Fruit fly (Drosophila melanogaster) whole organism, embryonic: Measurements from ENCODE around the gene Ogdh.

ENCODE experiments used
- Ada2b ChIP-seq: fragments of 200-800 bp; sonication (Bioruptor generic); IDR thresholded peaks from 2 replicates; pipeline ENCODE4 v1.3.6; 2022; ENCODE audit warnings: missing biosample characterization, missing genetic modification characterization
- Atf3 ChIP-seq: fragments of 200-800 bp; sonication (Bioruptor generic); optimal IDR thresholded peaks from 3 replicates; lab custom pipeline; 2016; ENCODE audit warnings: missing biosample characterization, missing genetic modification characterization
- BEAF-32 ChIP-seq: fragments of 200-800 bp; sonication (Bioruptor generic); optimal IDR thresholded peaks from 3 replicates; lab custom pipeline; 2017; ENCODE audit warnings: missing biosample characterization, missing genetic modification characterization, mild to moderate bottlenecking, moderate library complexity, missing genetic modification reagents
- Bdp1 ChIP-seq: fragments of 200-800 bp; sonication (Bioruptor generic); optimal IDR thresholded peaks from 3 replicates; lab custom pipeline; 2016; ENCODE audit warnings: missing biosample characterization, missing genetic modification characterization
- Blimp-1 ChIP-seq: fragments of 200-800 bp; sonication (Bioruptor generic); optimal IDR thresholded peaks from 3 replicates; lab custom pipeline; 2018; ENCODE audit warnings: missing biosample characterization, missing genetic modification characterization, mild to moderate bottlenecking, moderate library complexity, missing genetic modification reagents
- CG11723 ChIP-seq: fragments of 200-800 bp; sonication (Bioruptor generic); optimal IDR thresholded peaks from 2 replicates; lab custom pipeline; 2017; ENCODE audit warnings: missing biosample characterization, mild to moderate bottlenecking, missing genetic modification characterization
- CG14441 ChIP-seq: fragments of 200-800 bp; sonication (Bioruptor generic); IDR thresholded peaks from 2 replicates; pipeline ENCODE4 v1.3.6; 2022; ENCODE audit warnings: missing biosample characterization, missing genetic modification characterization
- CG16813 ChIP-seq: fragments of 200-800 bp; sonication (Bioruptor generic); IDR thresholded peaks from 3 replicates; pipeline ENCODE4 v1.3.6; 2022; ENCODE audit warnings: missing biosample characterization, missing genetic modification characterization; ENCODE audit not compliant: partially characterized antibody
- CG17328 ChIP-seq: fragments of 200-800 bp; sonication (Bioruptor generic); IDR thresholded peaks from 2 replicates; pipeline ENCODE4 v1.3.6; 2022; ENCODE audit warnings: missing biosample characterization, missing genetic modification characterization
- CG3065 ChIP-seq: fragments of 200-800 bp; sonication (Bioruptor generic); optimal IDR thresholded peaks from 2 replicates; lab custom pipeline; 2016; ENCODE audit warnings: missing biosample characterization, missing genetic modification characterization
- CG32767 ChIP-seq: fragments of 200-800 bp; sonication (Bioruptor generic); IDR thresholded peaks from 2 replicates; pipeline ENCODE4 v1.3.6; 2022; ENCODE audit warnings: missing biosample characterization, missing genetic modification characterization
- CG33557 ChIP-seq: fragments of 200-800 bp; sonication (Bioruptor generic); optimal IDR thresholded peaks from 2 replicates; lab custom pipeline; 2019; ENCODE audit warnings: missing biosample characterization, mild to moderate bottlenecking, missing genetic modification characterization, moderate library complexity
- CG3847 ChIP-seq: fragments of 200-800 bp; sonication (Bioruptor generic); IDR thresholded peaks from 2 replicates; pipeline ENCODE4 v1.3.6; 2022; ENCODE audit warnings: missing biosample characterization, missing genetic modification characterization
- CG6683 ChIP-seq: fragments of 200-800 bp; sonication (Bioruptor generic); optimal IDR thresholded peaks from 2 replicates; lab custom pipeline; 2017; ENCODE audit warnings: missing biosample characterization, mild to moderate bottlenecking, missing genetic modification characterization, missing genetic modification reagents
- CG6689 ChIP-seq: fragments of 200-800 bp; sonication (Bioruptor generic); IDR thresholded peaks from 2 replicates; pipeline ENCODE4 v1.3.6; 2022; ENCODE audit warnings: missing biosample characterization, missing genetic modification characterization
- CG7556 ChIP-seq: fragments of 200-800 bp; sonication (Bioruptor generic); optimal IDR thresholded peaks from 2 replicates; lab custom pipeline; 2017; ENCODE audit warnings: missing biosample characterization, mild to moderate bottlenecking, missing genetic modification characterization
- CG7963 ChIP-seq: fragments of 200-800 bp; sonication (Bioruptor generic); IDR thresholded peaks from 3 replicates; pipeline ENCODE4 v1.3.6; 2022; ENCODE audit warnings: missing biosample characterization, missing genetic modification characterization; ENCODE audit not compliant: partially characterized antibody
- CG9817 ChIP-seq: fragments of 200-800 bp; sonication (Bioruptor generic); optimal IDR thresholded peaks from 2 replicates; lab custom pipeline; 2018; ENCODE audit warnings: missing biosample characterization, mild to moderate bottlenecking, missing genetic modification characterization, moderate library complexity
- D ChIP-seq, 2 experiments: fragments of 200-800 bp in 1 of 2; fragments of >200 bp in 1 of 2; sonication (Bioruptor generic) in 1 of 2; optimal IDR thresholded peaks; 2 replicates in 1 of 2; 3 replicates in 1 of 2; lab custom pipeline; 2017; ENCODE audit warnings: mild to moderate bottlenecking in 1 of 2, missing biosample characterization in 1 of 2, missing genetic modification characterization in 1 of 2, missing genetic modification reagents in 1 of 2
- Dek ChIP-seq: fragments of 200-800 bp; sonication (Bioruptor generic); optimal IDR thresholded peaks from 3 replicates; lab custom pipeline; 2019; ENCODE audit warnings: missing biosample characterization, mild to moderate bottlenecking, missing genetic modification characterization, moderate library complexity
- Elba2 ChIP-seq: fragments of 200-800 bp; sonication (Bioruptor generic); optimal IDR thresholded peaks from 3 replicates; lab custom pipeline; 2016; ENCODE audit warnings: missing biosample characterization, missing genetic modification characterization
- H2.0 ChIP-seq: fragments of 200-800 bp; sonication (Bioruptor generic); IDR thresholded peaks from 2 replicates; pipeline ENCODE4 v1.3.6; 2022; ENCODE audit warnings: missing biosample characterization, missing genetic modification characterization
- Hey ChIP-seq: fragments of 200-800 bp; sonication (Bioruptor generic); optimal IDR thresholded peaks from 3 replicates; lab custom pipeline; 2018; ENCODE audit warnings: missing biosample characterization, mild to moderate bottlenecking, missing genetic modification characterization
- HmgZ ChIP-seq: fragments of 200-800 bp; sonication (Bioruptor generic); optimal IDR thresholded peaks from 2 replicates; lab custom pipeline; 2018; ENCODE audit warnings: missing biosample characterization, mild to moderate bottlenecking, missing genetic modification characterization
- Hsf ChIP-seq: fragments of 200-800 bp; sonication (Bioruptor generic); optimal IDR thresholded peaks from 3 replicates; lab custom pipeline; 2016; ENCODE audit warnings: missing biosample characterization, missing genetic modification characterization
- Max ChIP-seq: fragments of 200-800 bp; sonication (Bioruptor generic); optimal IDR thresholded peaks from 2 replicates; lab custom pipeline; 2016; ENCODE audit warnings: missing biosample characterization, mild to moderate bottlenecking, missing genetic modification characterization
- Nf-YC ChIP-seq: fragments of 200-800 bp; optimal IDR thresholded peaks from 3 replicates; lab custom pipeline; 2019; ENCODE audit warnings: missing biosample characterization, mild to moderate bottlenecking, missing genetic modification characterization, moderate library complexity
- Oli ChIP-seq: fragments of 200-800 bp; sonication (Bioruptor generic); optimal IDR thresholded peaks from 2 replicates; lab custom pipeline; 2018; ENCODE audit warnings: missing biosample characterization, mild to moderate bottlenecking, missing genetic modification characterization, moderate library complexity
- Opbp ChIP-seq: fragments of 200-800 bp; sonication (Bioruptor generic); IDR thresholded peaks from 3 replicates; pipeline ENCODE4 v1.3.6; 2022; ENCODE audit warnings: missing biosample characterization, missing genetic modification characterization; ENCODE audit not compliant: partially characterized antibody
- Sox102F ChIP-seq: fragments of 200-800 bp; sonication (Bioruptor generic); optimal IDR thresholded peaks from 2 replicates; lab custom pipeline; 2018; ENCODE audit warnings: missing biosample characterization, mild to moderate bottlenecking, missing genetic modification characterization, moderate library complexity
- Taf1 ChIP-seq: fragments of 200-800 bp; sonication (Bioruptor generic); IDR thresholded peaks from 2 replicates; pipeline ENCODE4 v1.3.6; 2022; ENCODE audit warnings: missing biosample characterization, missing genetic modification characterization
- Vsx1 ChIP-seq: fragments of 200-800 bp; sonication (Bioruptor generic); optimal IDR thresholded peaks from 2 replicates; lab custom pipeline; 2017; ENCODE audit warnings: missing biosample characterization, mild to moderate bottlenecking, missing genetic modification characterization, missing genetic modification reagents
- YL-1 ChIP-seq: fragments of 200-800 bp; sonication (Bioruptor generic); optimal IDR thresholded peaks from 3 replicates; lab custom pipeline; 2017; ENCODE audit warnings: missing biosample characterization, mild to moderate bottlenecking, missing genetic modification characterization
- ase ChIP-seq: fragments of 200-800 bp; sonication (Bioruptor generic); IDR thresholded peaks from 3 replicates; pipeline ENCODE4 v1.3.6; 2022; ENCODE audit warnings: missing biosample characterization, missing genetic modification characterization
- cad ChIP-seq: fragments of >200 bp; optimal IDR thresholded peaks from 2 replicates; lab custom pipeline; 2017; ENCODE audit warnings: missing biosample characterization, missing genetic modification characterization
- crc ChIP-seq: fragments of 200-800 bp; sonication (Bioruptor generic); optimal IDR thresholded peaks from 2 replicates; lab custom pipeline; 2016; ENCODE audit warnings: missing biosample characterization, missing genetic modification characterization
- crp ChIP-seq, 2 experiments: fragments of 200-800 bp; sonication (Bioruptor generic); optimal IDR thresholded peaks; 2 replicates in 1 of 2; 3 replicates in 1 of 2; lab custom pipeline; 2017; ENCODE audit warnings: missing biosample characterization in 2 of 2, missing genetic modification characterization in 2 of 2, mild to moderate bottlenecking in 1 of 2, moderate library complexity in 1 of 2
- gce ChIP-seq: fragments of 200-800 bp; sonication (Bioruptor generic); IDR thresholded peaks from 3 replicates; pipeline ENCODE4 v1.3.6; 2022; ENCODE audit warnings: missing biosample characterization, missing genetic modification characterization
- lilli ChIP-seq: fragments of 200-800 bp; sonication (Bioruptor generic); optimal IDR thresholded peaks from 3 replicates; lab custom pipeline; 2016; ENCODE audit warnings: missing biosample characterization, missing genetic modification characterization
- nmo ChIP-seq: fragments of 200-800 bp; sonication (Bioruptor generic); optimal IDR thresholded peaks from 2 replicates; lab custom pipeline; 2018; ENCODE audit warnings: missing biosample characterization, mild to moderate bottlenecking, missing genetic modification characterization, moderate library complexity
- pb ChIP-seq: fragments of 200-800 bp; sonication (Bioruptor generic); optimal IDR thresholded peaks from 3 replicates; lab custom pipeline; 2016; ENCODE audit warnings: missing biosample characterization, missing genetic modification characterization
- ranshi ChIP-seq: fragments of 200-800 bp; sonication (Bioruptor generic); IDR thresholded peaks from 2 replicates; pipeline ENCODE4 v1.3.6; 2022; ENCODE audit warnings: missing biosample characterization, missing genetic modification characterization
- sim ChIP-seq: fragments of 200-800 bp; sonication (Bioruptor generic); IDR thresholded peaks from 2 replicates; pipeline ENCODE4 v1.3.6; 2022; ENCODE audit warnings: missing biosample characterization, missing genetic modification characterization
- slbo ChIP-seq: fragments of 200-800 bp; sonication (Bioruptor generic); IDR thresholded peaks from 2 replicates; pipeline ENCODE4 v1.3.6; 2022; ENCODE audit warnings: missing biosample characterization, missing genetic modification characterization
- tap ChIP-seq: fragments of 200-800 bp; optimal IDR thresholded peaks from 3 replicates; lab custom pipeline; 2019; ENCODE audit warnings: missing biosample characterization, mild to moderate bottlenecking, missing genetic modification characterization, moderate library complexity
- toy ChIP-seq: fragments of 200-800 bp; sonication (Bioruptor generic); IDR thresholded peaks from 2 replicates; pipeline ENCODE4 v1.3.6; 2022; ENCODE audit warnings: missing biosample characterization, missing genetic modification characterization
- zf30C ChIP-seq: fragments of 200-800 bp; sonication (Bioruptor generic); optimal IDR thresholded peaks from 3 replicates; lab custom pipeline; 2018; ENCODE audit warnings: missing biosample characterization, mild to moderate bottlenecking, missing genetic modification characterization

Gene Ogdh

dm6 chr3L:17015663-17016575 lies 61.3 kb downstream of the Ogdh start, which contains the start of the genes CG6664 and CG7728 (continued):
- TF ChIP-seq sim (GFP tag; lab: Robert Waterston, UW): no peak
- TF ChIP-seq Atf3 (GFP tag; lab: Kevin White, UChicago): peak; percentile 19
- TF ChIP-seq HmgZ: no peak
- TF ChIP-seq D (optimal IDR thresholded peaks at IDR 0.05; lab: Kevin White, UChicago): no peak
- peak; percentile 33 for TF ChIP-seq D (GFP tag; optimal IDR thresholded peaks at IDR 0.05; lab: Kevin White, UChicago)
- TF ChIP-seq Blimp-1 (GFP tag; lab: Kevin White, UChicago): peak; percentile 6
- no peak for TF ChIP-seq Bdp1 (GFP tag; lab: Kevin White, UChicago)
- TF ChIP-seq Hey (tag; lab: Kevin White, UChicago): no peak
- no peak for TF ChIP-seq CG17328
- no peak for TF ChIP-seq crc
- peak; percentile 62; the same call in 1 of the 2 replicates for TF ChIP-seq H2.0 (GFP tag; lab: Robert Waterston, UW)
- peak; percentile 44 for TF ChIP-seq Elba2
- TF ChIP-seq CG7963 (GFP tag; lab: Robert Waterston, UW): peak; percentile 56; the same call in 1 of the 3 replicates
- no peak for TF ChIP-seq tap (tag; lab: Kevin White, UChicago)
- TF ChIP-seq Nf-YC: peak; percentile 55
- TF ChIP-seq Hsf (GFP tag; lab: Kevin White, UChicago): peak; percentile 46
- TF ChIP-seq pb (GFP tag; lab: Kevin White, UChicago): no peak
- TF ChIP-seq Dek (tag; lab: Kevin White, UChicago): no peak
- no peak for TF ChIP-seq ase
- TF ChIP-seq CG14441 (GFP tag; lab: Robert Waterston, UW): peak; percentile 51
- no peak for TF ChIP-seq CG3065 (GFP tag; lab: Kevin White, UChicago)
- TF ChIP-seq CG33557: peak; percentile 55
- 0 out of 2 replicates have a peak, but pooled peaks have one; percentile 16 for TF ChIP-seq CG6689 (GFP tag; lab: Robert Waterston, UW)
- TF ChIP-seq Oli (tag; lab: Kevin White, UChicago): peak; percentile 34
- TF ChIP-seq zf30C (GFP tag; lab: Kevin White, UChicago): no peak
- peak; percentile 32 for TF ChIP-seq YL-1
- peak; percentile 82 for TF ChIP-seq slbo
- TF ChIP-seq CG32767 (GFP tag; lab: Robert Waterston, UW): no peak
- peak; percentile 55 for TF ChIP-seq CG7556 (GFP tag; lab: Kevin White, UChicago)
- TF ChIP-seq ranshi: no peak; the same call in 1 of the 2 replicates
- no peak for TF ChIP-seq Sox102F
- peak; percentile 56; the same call in 2 of the 3 replicates for TF ChIP-seq CG16813
- no peak; the same call in 1 of the 2 replicates for TF ChIP-seq Taf1 (GFP tag; lab: Robert Waterston, UW)
- TF ChIP-seq nmo (GFP tag; lab: Kevin White, UChicago): peak; percentile 65
- peak; percentile 80 for TF ChIP-seq BEAF-32 (GFP tag; lab: Kevin White, UChicago)
- peak in 1 of 2 experiments; percentile 9 for TF ChIP-seq crp (GFP tag; optimal IDR thresholded peaks at IDR 0.05; lab: Kevin White, UChicago)
- no peak for TF ChIP-seq toy (GFP tag; lab: Robert Waterston, UW)
- TF ChIP-seq cad: no peak
- no peak for TF ChIP-seq Vsx1 (GFP tag; lab: Kevin White, UChicago)
- TF ChIP-seq Opbp (GFP tag; lab: Robert Waterston, UW): peak; percentile 16; the same call in 2 of the 3 replicates
- TF ChIP-seq gce (GFP tag; lab: Robert Waterston, UW): no peak
- 0 out of 2 replicates have a peak, but pooled peaks have one; percentile 17 for TF ChIP-seq Ada2b (GFP tag; lab: Robert Waterston, UW)
- TF ChIP-seq Max (GFP tag; lab: Kevin White, UChicago): peak; percentile 46
- no peak for TF ChIP-seq CG6683 (GFP tag; lab: Kevin White, UChicago)
- TF ChIP-seq lilli (GFP tag; lab: Kevin White, UChicago): peak; percentile 64
- peak; percentile 43 for TF ChIP-seq CG9817 (tag; lab: Kevin White, UChicago)
- TF ChIP-seq CG3847 (GFP tag; lab: Robert Waterston, UW): peak; percentile 52
- no peak for TF ChIP-seq CG11723 (GFP tag; lab: Kevin White, UChicago)
